Fruit fly (Drosophila melanogaster): ENCODE data around the gene CG44475.

Gene CG44475

DNA sequence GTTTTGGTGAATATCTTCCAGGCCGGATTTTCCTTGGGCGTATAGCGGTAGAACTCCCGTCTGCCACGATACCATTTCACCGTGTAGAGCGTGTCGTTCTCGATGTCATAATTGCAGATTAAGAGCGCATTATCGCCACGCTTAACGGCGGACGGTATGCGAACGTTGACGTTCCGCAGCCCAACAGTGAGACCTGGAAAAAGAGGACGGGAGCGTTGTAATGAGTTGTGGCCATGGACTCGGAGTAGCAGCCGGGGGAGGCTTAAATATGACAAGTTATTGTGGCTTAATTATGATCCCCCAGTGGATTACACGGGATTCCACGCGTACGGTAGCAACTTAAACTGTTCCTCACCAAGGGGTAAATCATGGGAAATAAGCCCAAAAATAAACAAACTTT lies 25.1 kb upstream of the CG44475 start (continued):
- TF ChIP-seq CG14441 (GFP tag; IDR thresholded peaks at IDR 0.05) (peak; percentile 49; the same call in 1 of the 2 replicates), gt (GFP tag; IDR thresholded peaks at IDR 0.05) (no peak), mld (GFP tag; IDR thresholded peaks at IDR 0.05; ENCODE audit: partially characterized antibody) (no peak), tx (GFP tag; optimal IDR thresholded peaks at IDR 0.05) (no peak), Dref (GFP tag; IDR thresholded peaks at IDR 0.05) (no peak), CG12769 (tag; optimal IDR thresholded peaks at IDR 0.05) (peak; percentile 67), CG7372 (GFP tag; IDR thresholded peaks at IDR 0.05) (no peak), CG14014 (GFP tag; IDR thresholded peaks at IDR 0.05) (no peak), CG11723 (GFP tag; optimal IDR thresholded peaks at IDR 0.05) (no peak), crc (GFP tag; optimal IDR thresholded peaks at IDR 0.05) (no peak), CG10366 (GFP tag; IDR thresholded peaks at IDR 0.05) (no peak), CG8765 (GFP tag; IDR thresholded peaks at IDR 0.05) (0 out of 2 replicates have a peak, but pooled peaks have one; percentile 13), Dfd (GFP tag; optimal IDR thresholded peaks at IDR 0.05) (no peak), CG10321 (GFP tag; IDR thresholded peaks at IDR 0.05) (0 out of 2 replicates have a peak, but pooled peaks have one; percentile 7), bowl (GFP tag; IDR thresholded peaks at IDR 0.05) (no peak), CG8359 (GFP tag; optimal IDR thresholded peaks at IDR 0.05; ENCODE audit: borderline replicate concordance) (no peak), CG1024 (GFP tag; IDR thresholded peaks at IDR 0.05) (0 out of 2 replicates have a peak, but pooled peaks have one; percentile 3), Sry-β (GFP tag; optimal IDR thresholded peaks at IDR 0.05) (no peak), CG17912 (GFP tag; optimal IDR thresholded peaks at IDR 0.05) (no peak), CG12659 (GFP tag; optimal IDR thresholded peaks at IDR 0.05) (no peak), pan (optimal IDR thresholded peaks at IDR 0.05) (no peak), pan (GFP tag; optimal IDR thresholded peaks at IDR 0.05 in 1 of 2, IDR thresholded peaks at IDR 0.05 in 1 of 2) (no peak), Elba2 (GFP tag; optimal IDR thresholded peaks at IDR 0.05) (no peak), bab2 (GFP tag; optimal IDR thresholded peaks at IDR 0.05) (no peak), CG10267 (tag; optimal IDR thresholded peaks at IDR 0.05) (no peak), YL-1 (GFP tag; optimal IDR thresholded peaks at IDR 0.05) (no peak), da (GFP tag; optimal IDR thresholded peaks at IDR 0.05) (no peak), CG14667 (GFP tag; IDR thresholded peaks at IDR 0.05) (no peak), pb (GFP tag; optimal IDR thresholded peaks at IDR 0.05) (no peak), CG16863 (GFP tag; optimal IDR thresholded peaks at IDR 0.05) (no peak), pros (GFP tag; optimal IDR thresholded peaks at IDR 0.05) (no peak), CG3281 (GFP tag; optimal IDR thresholded peaks at IDR 0.05) (no peak), Gsc (GFP tag; IDR thresholded peaks at IDR 0.05) (no peak), D (optimal IDR thresholded peaks at IDR 0.05) (no peak), D (GFP tag; optimal IDR thresholded peaks at IDR 0.05) (no peak), slou (GFP tag; optimal IDR thresholded peaks at IDR 0.05) (no peak), Meics (GFP tag; optimal IDR thresholded peaks at IDR 0.05) (no peak), CG14965 (GFP tag; optimal IDR thresholded peaks at IDR 0.05; ENCODE audit: borderline replicate concordance) (no peak), Chrac-16 (GFP tag; optimal IDR thresholded peaks at IDR 0.05) (no peak), Antp (GFP tag; optimal IDR thresholded peaks at IDR 0.05) (peak; percentile 12), fd3F (GFP tag; optimal IDR thresholded peaks at IDR 0.05) (no peak), Nf-YA (GFP tag; IDR thresholded peaks at IDR 0.05) (no peak), CG32772 (GFP tag; IDR thresholded peaks at IDR 0.05) (no peak), CG4820 (GFP tag; optimal IDR thresholded peaks at IDR 0.05) (no peak), yki (optimal IDR thresholded peaks at IDR 0.05) (no peak), knrl (GFP tag; IDR thresholded peaks at IDR 0.05; ENCODE audit: partially characterized antibody) (no peak), Hey (tag; optimal IDR thresholded peaks at IDR 0.05) (peak; percentile 14), ewg (GFP tag; optimal IDR thresholded peaks at IDR 0.05) (no peak), tgo (GFP tag; IDR thresholded peaks at IDR 0.05) (no peak), Hand (GFP tag; optimal IDR thresholded peaks at IDR 0.05) (no peak), CG7963 (GFP tag; IDR thresholded peaks at IDR 0.05; ENCODE audit: partially characterized antibody) (no peak), CG11695 (GFP tag; IDR thresholded peaks at IDR 0.05) (no peak), amos (GFP tag; IDR thresholded peaks at IDR 0.05; ENCODE audit: partially characterized antibody) (no peak)

Measured in whole organism, embryonic.